Worm (Caenorhabditis elegans): ENCODE results near the gene C02F4.4.

The C02F4.4 gene

ce11 chrIV:10515128-10515527 is at the start of gene C02F4.4:
Gene C02F4.4 (minus strand): TSS chrIV:10515228.
- no peak for TF ChIP-seq snpc-4 (tag; optimal IDR thresholded peaks at IDR 0.05)

ce11 chrIV:10564613-10565012 is 49.6 kb upstream of the C02F4.4 start:
- no peak for TF ChIP-seq nhr-28 (tag; optimal IDR thresholded peaks at IDR 0.05)
- TF ChIP-seq aha-1 (tag) = peak; percentile 97

ce11 chrIV:10561605-10562004 is 46.6 kb upstream of the C02F4.4 start, which contains the start of gene him-8:
Gene him-8 (plus strand): TSS chrIV:10561905.
- TF ChIP-seq zag-1 (tag; optimal IDR thresholded peaks at IDR 0.05) (no peak), lir-3 (tag; optimal IDR thresholded peaks at IDR 0.05) (no peak), unc-39 (tag; optimal IDR thresholded peaks at IDR 0.05) (no peak), fkh-10 (GFP tag; optimal IDR thresholded peaks at IDR 0.05) (no peak), Y75B8A.6 (GFP tag; IDR thresholded peaks at IDR 0.05) (no peak), daf-16 (GFP tag; optimal IDR thresholded peaks at IDR 0.05) (no peak), daf-16 (tag; optimal IDR thresholded peaks at IDR 0.05) (no peak)

ce11 chrIV:10558415-10558814 is 43.4 kb upstream of the C02F4.4 start, which contains the start of gene zim-3:
Gene zim-3 (plus strand): TSS chrIV:10558715.
- TF ChIP-seq sdz-12 (GFP tag; optimal IDR thresholded peaks at IDR 0.05) (no peak), mxl-3 (GFP tag; optimal IDR thresholded peaks at IDR 0.05) (no peak), nhr-111 (GFP tag; optimal IDR thresholded peaks at IDR 0.05) (no peak), ceh-44 (GFP tag; IDR thresholded peaks at IDR 0.05) (no peak), nhr-10 (tag; optimal IDR thresholded peaks at IDR 0.05) (no peak), zfp-2 (tag; optimal IDR thresholded peaks at IDR 0.05) (no peak), nhr-77 (tag; optimal IDR thresholded peaks at IDR 0.05) (no peak), pqm-1 (tag; optimal IDR thresholded peaks at IDR 0.05) (no peak), Y5F2A.4 (GFP tag; optimal IDR thresholded peaks at IDR 0.05) (no peak), daf-8 (GFP tag; IDR thresholded peaks at IDR 0.05) (no peak), lin-1 (GFP tag; IDR thresholded peaks at IDR 0.05) (no peak), ctbp-1 (GFP tag; IDR thresholded peaks at IDR 0.05) (no peak), skn-1 (tag; optimal IDR thresholded peaks at IDR 0.05) (no peak), saeg-2 (GFP tag; IDR thresholded peaks at IDR 0.05) (no peak), dmd-6 (GFP tag; IDR thresholded peaks at IDR 0.05) (no peak), nhr-237 (tag; optimal IDR thresholded peaks at IDR 0.05) (no peak), hlh-11 (tag; optimal IDR thresholded peaks at IDR 0.05) (no peak), jun-1 (tag; optimal IDR thresholded peaks at IDR 0.05) (no peak), spr-1 (tag; optimal IDR thresholded peaks at IDR 0.05) (no peak), rbr-2 (tag; optimal IDR thresholded peaks at IDR 0.05) (no peak)

ce11 chrIV:10554947-10555346 is 39.9 kb upstream of the C02F4.4 start, which contains the start of gene zim-2:
Gene zim-2 (plus strand): TSS chrIV:10555247.
- TF ChIP-seq ceh-20 (GFP tag; IDR thresholded peaks at IDR 0.05) (no peak), dmd-8 (GFP tag; IDR thresholded peaks at IDR 0.05) (no peak), php-3 (GFP tag; IDR thresholded peaks at IDR 0.05) (no peak), unc-62 (GFP tag; optimal IDR thresholded peaks at IDR 0.05 in 1 of 2) (peak in 1 of 2 experiments; percentile 43), unc-62 (tag; optimal IDR thresholded peaks at IDR 0.05) (no peak), sdz-12 (GFP tag; optimal IDR thresholded peaks at IDR 0.05) (no peak)

DNA sequence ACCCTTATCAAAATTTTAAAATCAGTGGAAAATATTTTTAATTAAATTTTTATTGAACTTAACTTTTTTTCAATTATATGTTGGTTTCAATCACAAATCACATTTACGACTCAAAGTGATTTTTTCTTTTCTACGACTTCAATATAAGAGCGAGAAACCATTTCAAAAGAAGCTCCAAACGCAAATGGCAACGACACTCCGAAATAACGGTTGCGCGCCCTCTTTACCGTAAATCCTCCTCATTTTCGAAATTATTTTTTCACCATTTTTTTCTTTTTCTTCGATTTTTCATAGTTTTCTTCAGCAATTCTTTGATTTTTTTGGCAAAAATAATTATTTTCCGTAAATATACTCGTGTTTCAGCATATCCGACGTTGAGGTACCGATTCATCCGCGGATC is 38.0 kb upstream of the C02F4.4 start:
- TF ChIP-seq Y48G9A.11 (GFP tag; IDR thresholded peaks at IDR 0.05) = peak; percentile 97

Measured in whole organism, L4 larva.